Fruit fly (Drosophila melanogaster) whole organism, embryonic: ENCODE measurements around the gene CG43136.

ENCODE experiments used
- BtbVII ChIP-seq: fragments of 200-800 bp; sonication (Bioruptor generic); optimal IDR thresholded peaks from 3 replicates; lab custom pipeline; 2017; ENCODE audit warnings: missing biosample characterization, mild to moderate bottlenecking, missing genetic modification characterization
- CG13287 ChIP-seq: fragments of 200-800 bp; sonication (Bioruptor generic); IDR thresholded peaks from 2 replicates; pipeline ENCODE4 v1.3.6; 2022; ENCODE audit warnings: missing biosample characterization, missing genetic modification characterization; ENCODE audit not compliant: partially characterized antibody
- CG15601 ChIP-seq: fragments of 200-800 bp; sonication (Bioruptor generic); optimal IDR thresholded peaks from 3 replicates; lab custom pipeline; 2019; ENCODE audit warnings: missing biosample characterization, mild to moderate bottlenecking, missing genetic modification characterization, moderate library complexity
- CG16813 ChIP-seq: fragments of 200-800 bp; sonication (Bioruptor generic); IDR thresholded peaks from 3 replicates; pipeline ENCODE4 v1.3.6; 2022; ENCODE audit warnings: missing biosample characterization, missing genetic modification characterization; ENCODE audit not compliant: partially characterized antibody
- CG1832 ChIP-seq: fragments of 200-800 bp; sonication (Bioruptor generic); optimal IDR thresholded peaks from 2 replicates; lab custom pipeline; 2017; ENCODE audit warnings: missing biosample characterization, mild to moderate bottlenecking, missing genetic modification characterization, inconsistent platforms
- CG18599 ChIP-seq: fragments of 200-800 bp; sonication (Bioruptor generic); optimal IDR thresholded peaks from 3 replicates; lab custom pipeline; 2017; ENCODE audit warnings: missing biosample characterization, missing genetic modification characterization, mild to moderate bottlenecking, moderate library complexity, missing genetic modification reagents
- CG18764 ChIP-seq: fragments of 200-800 bp; sonication (Bioruptor generic); optimal IDR thresholded peaks from 3 replicates; lab custom pipeline; 2016; ENCODE audit warnings: missing biosample characterization, missing genetic modification characterization
- CG2202 ChIP-seq: fragments of 200-800 bp; sonication (Bioruptor generic); optimal IDR thresholded peaks from 2 replicates; lab custom pipeline; 2018; ENCODE audit warnings: missing biosample characterization, mild to moderate bottlenecking, missing genetic modification characterization
- CG34376 ChIP-seq: fragments of 200-800 bp; sonication (Bioruptor generic); optimal IDR thresholded peaks from 2 replicates; lab custom pipeline; 2018; ENCODE audit warnings: missing biosample characterization, mild to moderate bottlenecking, missing genetic modification characterization
- CG4707 ChIP-seq: fragments of 200-800 bp; sonication (Bioruptor generic); optimal IDR thresholded peaks from 2 replicates; lab custom pipeline; 2018; ENCODE audit warnings: missing biosample characterization, mild to moderate bottlenecking, missing genetic modification characterization, moderate library complexity
- CG4730 ChIP-seq: fragments of 200-800 bp; sonication (Bioruptor generic); IDR thresholded peaks from 2 replicates; pipeline ENCODE4 v1.3.6; 2022; ENCODE audit warnings: missing biosample characterization, missing genetic modification characterization
- CG5953 ChIP-seq: fragments of 200-800 bp; sonication (Bioruptor generic); IDR thresholded peaks from 2 replicates; pipeline ENCODE4 v1.3.6; 2022; ENCODE audit warnings: missing biosample characterization, missing genetic modification characterization
- CG7556 ChIP-seq: fragments of 200-800 bp; sonication (Bioruptor generic); optimal IDR thresholded peaks from 2 replicates; lab custom pipeline; 2017; ENCODE audit warnings: missing biosample characterization, mild to moderate bottlenecking, missing genetic modification characterization
- CG7786 ChIP-seq: fragments of 200-800 bp; sonication (Bioruptor generic); optimal IDR thresholded peaks from 2 replicates; lab custom pipeline; 2016; ENCODE audit warnings: missing biosample characterization, missing genetic modification characterization
- CG7963 ChIP-seq: fragments of 200-800 bp; sonication (Bioruptor generic); IDR thresholded peaks from 3 replicates; pipeline ENCODE4 v1.3.6; 2022; ENCODE audit warnings: missing biosample characterization, missing genetic modification characterization; ENCODE audit not compliant: partially characterized antibody
- CoRest ChIP-seq: fragments of 200-800 bp; sonication (Bioruptor generic); optimal IDR thresholded peaks from 3 replicates; lab custom pipeline; 2018; ENCODE audit warnings: missing biosample characterization, mild to moderate bottlenecking, missing genetic modification characterization, moderate library complexity
- D ChIP-seq, 2 experiments: fragments of 200-800 bp in 1 of 2; fragments of >200 bp in 1 of 2; sonication (Bioruptor generic) in 1 of 2; optimal IDR thresholded peaks; 2 replicates in 1 of 2; 3 replicates in 1 of 2; lab custom pipeline; 2017; ENCODE audit warnings: mild to moderate bottlenecking in 1 of 2, missing biosample characterization in 1 of 2, missing genetic modification characterization in 1 of 2, missing genetic modification reagents in 1 of 2
- Doc2 ChIP-seq: fragments of 200-800 bp; sonication (Bioruptor generic); IDR thresholded peaks from 2 replicates; pipeline ENCODE4 v1.3.6; 2022; ENCODE audit warnings: missing biosample characterization, missing genetic modification characterization
- Hey ChIP-seq: fragments of 200-800 bp; sonication (Bioruptor generic); optimal IDR thresholded peaks from 3 replicates; lab custom pipeline; 2018; ENCODE audit warnings: missing biosample characterization, mild to moderate bottlenecking, missing genetic modification characterization
- Hr78 ChIP-seq, 2 experiments: fragments of 200-800 bp in 1 of 2; fragments of >200 bp in 1 of 2; sonication (Bioruptor generic) in 1 of 2; optimal IDR thresholded peaks; 2 replicates each; lab custom pipeline; 2017 to 2019; ENCODE audit warnings: missing biosample characterization in 2 of 2, missing genetic modification characterization in 2 of 2, mild to moderate bottlenecking in 1 of 2, moderate library complexity in 1 of 2
- Med ChIP-seq: fragments of 200-800 bp; sonication (Bioruptor generic); peaks from one replicate; lab custom pipeline; 2016; ENCODE audit warnings: missing biosample characterization, missing genetic modification characterization, mild to moderate bottlenecking, inconsistent platforms, moderate library complexity
- Mrtf ChIP-seq: fragments of 200-800 bp; sonication (Bioruptor generic); IDR thresholded peaks from 3 replicates; pipeline ENCODE4 v1.3.6; 2022; ENCODE audit warnings: missing biosample characterization, missing genetic modification characterization
- NC2β ChIP-seq: fragments of 200-800 bp; sonication (Bioruptor generic); optimal IDR thresholded peaks from 2 replicates; lab custom pipeline; 2016; ENCODE audit warnings: missing biosample characterization, missing genetic modification characterization
- Oaz ChIP-seq: fragments of 200-800 bp; sonication (Bioruptor generic); IDR thresholded peaks from 2 replicates; pipeline ENCODE4 v1.3.6; 2022; ENCODE audit warnings: missing biosample characterization, missing genetic modification characterization
- Oli ChIP-seq: fragments of 200-800 bp; sonication (Bioruptor generic); optimal IDR thresholded peaks from 2 replicates; lab custom pipeline; 2018; ENCODE audit warnings: missing biosample characterization, mild to moderate bottlenecking, missing genetic modification characterization, moderate library complexity
- Rx ChIP-seq: fragments of 200-800 bp; sonication (Bioruptor generic); IDR thresholded peaks from 2 replicates; pipeline ENCODE4 v1.3.6; 2022; ENCODE audit warnings: missing biosample characterization, missing genetic modification characterization
- Xbp1 ChIP-seq: fragments of 200-800 bp; sonication (Bioruptor generic); optimal IDR thresholded peaks from 3 replicates; lab custom pipeline; 2016; ENCODE audit warnings: missing biosample characterization, mild to moderate bottlenecking, missing genetic modification characterization
- abd-A ChIP-seq: fragments of 200-800 bp; sonication (Bioruptor generic); optimal IDR thresholded peaks from 3 replicates; lab custom pipeline; 2019; ENCODE audit warnings: missing biosample characterization, mild to moderate bottlenecking, missing genetic modification characterization, moderate library complexity
- ase ChIP-seq: fragments of 200-800 bp; sonication (Bioruptor generic); IDR thresholded peaks from 3 replicates; pipeline ENCODE4 v1.3.6; 2022; ENCODE audit warnings: missing biosample characterization, missing genetic modification characterization
- btn ChIP-seq: fragments of 200-800 bp; sonication (Bioruptor generic); optimal IDR thresholded peaks from 2 replicates; lab custom pipeline; 2016; ENCODE audit warnings: missing biosample characterization, missing genetic modification characterization
- cato ChIP-seq: fragments of 200-800 bp; sonication (Bioruptor generic); optimal IDR thresholded peaks from 2 replicates; lab custom pipeline; 2016; ENCODE audit warnings: missing biosample characterization, missing genetic modification characterization, borderline replicate concordance
- danr ChIP-seq: fragments of 200-800 bp; sonication (Bioruptor generic); IDR thresholded peaks from 2 replicates; pipeline ENCODE4 v1.3.6; 2022; ENCODE audit warnings: missing biosample characterization, missing genetic modification characterization
- dmrt99B ChIP-seq: fragments of 200-800 bp; sonication (Bioruptor generic); optimal IDR thresholded peaks from 2 replicates; lab custom pipeline; 2018; ENCODE audit warnings: missing biosample characterization, mild to moderate bottlenecking, missing genetic modification characterization, moderate library complexity
- emc ChIP-seq: fragments of 200-800 bp; sonication (Bioruptor generic); optimal IDR thresholded peaks from 2 replicates; lab custom pipeline; 2016; ENCODE audit warnings: missing biosample characterization, missing genetic modification characterization
- eve ChIP-seq, 2 experiments: fragments of >200 bp; optimal IDR thresholded peaks; 2 replicates each; lab custom pipeline; 2017; ENCODE audit warnings: missing biosample characterization in 2 of 2, missing genetic modification characterization in 2 of 2
- grau ChIP-seq: fragments of 200-800 bp; optimal IDR thresholded peaks from 3 replicates; lab custom pipeline; 2019; ENCODE audit warnings: missing biosample characterization, mild to moderate bottlenecking, missing genetic modification characterization, moderate library complexity
- gsb-n ChIP-seq: fragments of 200-800 bp; sonication (Bioruptor generic); optimal IDR thresholded peaks from 3 replicates; lab custom pipeline; 2018; ENCODE audit warnings: missing biosample characterization, mild to moderate bottlenecking, missing genetic modification characterization
- insv ChIP-seq, 2 experiments: fragments of 200-800 bp; sonication (Bioruptor generic); optimal IDR thresholded peaks; 3 replicates each; lab custom pipeline; 2016 to 2018; ENCODE audit warnings: missing biosample characterization in 2 of 2, missing genetic modification characterization in 2 of 2
- inv ChIP-seq: fragments of 200-800 bp; sonication (Bioruptor generic); IDR thresholded peaks from 2 replicates; pipeline ENCODE4 v1.3.6; 2022; ENCODE audit warnings: missing biosample characterization, missing genetic modification characterization; ENCODE audit not compliant: partially characterized antibody
- onecut ChIP-seq: fragments of 200-800 bp; sonication (Bioruptor generic); IDR thresholded peaks from 2 replicates; pipeline ENCODE4 v1.3.6; 2022; ENCODE audit warnings: missing biosample characterization, missing genetic modification characterization
- pum ChIP-seq: fragments of 200-800 bp; sonication (Bioruptor generic); optimal IDR thresholded peaks from 2 replicates; lab custom pipeline; 2016; ENCODE audit warnings: missing biosample characterization, missing genetic modification characterization
- sc ChIP-seq, 3 experiments: fragments of >200 bp in 2 of 3; fragments of 200-800 bp in 1 of 3; sonication (Bioruptor generic) in 1 of 3; optimal IDR thresholded peaks; 2 replicates in 2 of 3; 3 replicates in 1 of 3; lab custom pipeline; 2017; ENCODE audit warnings: mild to moderate bottlenecking in 1 of 3, missing biosample characterization in 1 of 3, missing genetic modification characterization in 1 of 3, missing genetic modification reagents in 1 of 3
- sob ChIP-seq: fragments of 200-800 bp; sonication (Bioruptor generic); IDR thresholded peaks from 2 replicates; pipeline ENCODE4 v1.3.6; 2022; ENCODE audit warnings: missing biosample characterization, missing genetic modification characterization
- vfl ChIP-seq: fragments of 200-800 bp; sonication (Bioruptor generic); optimal IDR thresholded peaks from 2 replicates; lab custom pipeline; 2016; ENCODE audit warnings: missing biosample characterization, missing genetic modification characterization
- zen2 ChIP-seq: fragments of 200-800 bp; sonication (Bioruptor generic); IDR thresholded peaks from 3 replicates; pipeline ENCODE4 v1.3.6; 2022; ENCODE audit warnings: missing biosample characterization, missing genetic modification characterization; ENCODE audit not compliant: partially characterized antibody

The CG43136 gene

DNA sequence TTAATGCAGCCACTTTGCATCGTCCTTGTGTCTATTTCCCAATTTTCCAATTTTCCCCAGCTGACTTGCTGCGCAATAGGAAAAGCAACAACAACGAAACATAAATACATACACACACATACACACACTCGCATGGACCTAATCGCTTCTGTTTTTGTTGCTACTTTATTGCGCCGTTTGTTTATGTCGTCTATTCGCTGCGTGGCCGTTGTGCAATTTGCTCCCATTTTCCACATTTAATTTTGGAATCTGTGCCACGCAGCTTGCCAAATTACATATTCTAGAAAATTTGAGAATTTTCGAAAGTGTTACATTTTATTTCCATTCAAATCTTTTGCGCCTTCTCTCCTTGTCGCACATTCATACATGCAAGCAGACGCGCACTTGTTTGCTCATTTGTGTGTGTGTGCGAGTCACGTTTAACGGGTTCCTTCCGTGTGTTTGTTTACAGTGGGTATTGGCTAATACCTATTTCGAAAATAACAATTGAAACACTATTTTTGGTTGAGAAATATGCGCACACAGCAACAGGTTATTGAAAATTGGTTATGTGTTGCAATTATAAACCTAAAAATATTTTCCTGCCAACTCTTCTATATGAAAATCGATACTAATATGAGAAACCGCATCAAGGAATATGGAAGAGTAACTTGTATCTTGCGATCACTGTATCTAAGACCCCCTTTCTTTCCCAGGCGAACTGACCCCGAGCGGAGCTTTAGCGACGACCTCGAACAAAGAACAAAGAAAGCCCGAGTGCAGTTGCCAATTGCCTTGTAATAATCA is 26.8 kb downstream of the CG43136 start (continued):
- TF ChIP-seq D (optimal IDR thresholded peaks at IDR 0.05; lab: Kevin White, UChicago) (no peak), D (GFP tag; optimal IDR thresholded peaks at IDR 0.05; lab: Kevin White, UChicago) (peak; percentile 32), CG4707 (GFP tag; lab: Kevin White, UChicago) (no peak), CoRest (tag; lab: Kevin White, UChicago) (peak; percentile 49), CG13287 (GFP tag; lab: Robert Waterston, UW) (no peak), Doc2 (GFP tag; lab: Robert Waterston, UW) (no peak), CG18764 (GFP tag; lab: Kevin White, UChicago) (no peak), ase (GFP tag; lab: Robert Waterston, UW) (no peak), sc (optimal IDR thresholded peaks at IDR 0.05; lab: Kevin White, UChicago) (no peak), sc (GFP tag; optimal IDR thresholded peaks at IDR 0.05; lab: Kevin White, UChicago) (no peak), danr (no peak), BtbVII (GFP tag; lab: Kevin White, UChicago) (no peak), Oli (tag; lab: Kevin White, UChicago) (peak; percentile 46), Rx (GFP tag; lab: Robert Waterston, UW) (0 out of 2 replicates have a peak, but pooled peaks have one; percentile 5), onecut (GFP tag; lab: Robert Waterston, UW) (peak; percentile 29; the same call in 1 of the 2 replicates), Med (GFP tag; lab: Kevin White, UChicago) (peak; percentile 90), gsb-n (peak; percentile 25), CG15601 (tag; lab: Kevin White, UChicago) (peak; percentile 51), grau (tag; lab: Kevin White, UChicago) (peak; percentile 98), Hey (tag; lab: Kevin White, UChicago) (no peak), dmrt99B (tag; lab: Kevin White, UChicago) (peak; percentile 64), CG18599 (GFP tag; lab: Kevin White, UChicago) (peak; percentile 71), CG16813 (GFP tag; lab: Robert Waterston, UW) (no peak), Xbp1 (GFP tag; lab: Kevin White, UChicago) (peak; percentile 49), pum (peak; percentile 19), CG5953 (GFP tag; lab: Robert Waterston, UW) (no peak), NC2β (GFP tag; lab: Kevin White, UChicago) (no peak), inv (GFP tag; lab: Robert Waterston, UW) (no peak), CG34376 (GFP tag; lab: Kevin White, UChicago) (peak; percentile 31), CG7963 (GFP tag; lab: Robert Waterston, UW) (no peak), vfl (GFP tag; lab: Kevin White, UChicago) (no peak), Oaz (GFP tag; lab: Robert Waterston, UW) (no peak), insv (GFP tag; optimal IDR thresholded peaks at IDR 0.05; lab: Kevin White, UChicago) (no peak), sob (GFP tag; lab: Robert Waterston, UW) (peak; percentile 48; the same call in 1 of the 2 replicates), zen2 (GFP tag; lab: Robert Waterston, UW) (no peak), CG2202 (tag; lab: Kevin White, UChicago) (peak; percentile 26), CG7786 (GFP tag; lab: Kevin White, UChicago) (peak; percentile 17), CG4730 (no peak), CG1832 (GFP tag; lab: Kevin White, UChicago) (no peak), abd-A (tag; lab: Kevin White, UChicago) (peak; percentile 54), btn (GFP tag; lab: Kevin White, UChicago) (no peak), Mrtf (GFP tag; lab: Robert Waterston, UW) (no peak), cato (GFP tag; lab: Kevin White, UChicago) (peak; percentile 3), emc (no peak), CG7556 (GFP tag; lab: Kevin White, UChicago) (peak; percentile 55), Hr78 (GFP tag; optimal IDR thresholded peaks at IDR 0.05; lab: Kevin White, UChicago) (peak in 1 of 2 experiments; percentile 65), eve (GFP tag; optimal IDR thresholded peaks at IDR 0.05; lab: Kevin White, UChicago) (no peak)
